Fruit fly (Drosophila melanogaster) whole organism, embryonic: Measurements from ENCODE around the gene CG8993.

Experiments
- B-H2 ChIP-seq: fragments of 200-800 bp; sonication (Bioruptor generic); optimal IDR thresholded peaks from 2 replicates; lab custom pipeline; 2018; ENCODE audit warnings: missing biosample characterization, mild to moderate bottlenecking, missing genetic modification characterization
- CG11696 ChIP-seq: fragments of 200-800 bp; sonication (Bioruptor generic); IDR thresholded peaks from 2 replicates; pipeline ENCODE4 v1.3.6; 2022; ENCODE audit warnings: missing biosample characterization, missing genetic modification characterization
- CG14710 ChIP-seq: fragments of 200-800 bp; sonication (Bioruptor generic); optimal IDR thresholded peaks from 3 replicates; lab custom pipeline; 2019; ENCODE audit warnings: missing biosample characterization, mild to moderate bottlenecking, missing genetic modification characterization, moderate library complexity
- CG15269 ChIP-seq: fragments of 200-800 bp; sonication (Bioruptor generic); optimal IDR thresholded peaks from 2 replicates; lab custom pipeline; 2018; ENCODE audit warnings: missing biosample characterization, mild to moderate bottlenecking, missing genetic modification characterization, moderate library complexity
- CG1603 ChIP-seq: fragments of 200-800 bp; sonication (Bioruptor generic); optimal IDR thresholded peaks from 2 replicates; lab custom pipeline; 2019; ENCODE audit warnings: missing biosample characterization, mild to moderate bottlenecking, missing genetic modification characterization, moderate library complexity
- CG17912 ChIP-seq: fragments of 200-800 bp; sonication (Bioruptor generic); optimal IDR thresholded peaks from 2 replicates; lab custom pipeline; 2018; ENCODE audit warnings: missing biosample characterization, mild to moderate bottlenecking, missing genetic modification characterization
- CG2116 ChIP-seq: fragments of 200-800 bp; sonication (Bioruptor generic); optimal IDR thresholded peaks from 3 replicates; lab custom pipeline; 2018; ENCODE audit warnings: missing biosample characterization, mild to moderate bottlenecking, missing genetic modification characterization
- CG6689 ChIP-seq: fragments of 200-800 bp; sonication (Bioruptor generic); IDR thresholded peaks from 2 replicates; pipeline ENCODE4 v1.3.6; 2022; ENCODE audit warnings: missing biosample characterization, missing genetic modification characterization
- CG6791 ChIP-seq: fragments of 200-800 bp; sonication (Bioruptor generic); IDR thresholded peaks from 3 replicates; pipeline ENCODE4 v1.3.6; 2022; ENCODE audit warnings: missing biosample characterization, missing genetic modification characterization; ENCODE audit not compliant: partially characterized antibody
- CG7786 ChIP-seq: fragments of 200-800 bp; sonication (Bioruptor generic); optimal IDR thresholded peaks from 2 replicates; lab custom pipeline; 2016; ENCODE audit warnings: missing biosample characterization, missing genetic modification characterization
- CG8388 ChIP-seq: fragments of 200-800 bp; sonication (Bioruptor generic); optimal IDR thresholded peaks from 2 replicates; lab custom pipeline; 2019; ENCODE audit warnings: missing biosample characterization, mild to moderate bottlenecking, missing genetic modification characterization, moderate library complexity
- CG8765 ChIP-seq: fragments of 200-800 bp; sonication (Bioruptor generic); IDR thresholded peaks from 2 replicates; pipeline ENCODE4 v1.3.6; 2022; ENCODE audit warnings: missing biosample characterization, missing genetic modification characterization
- CG9797 ChIP-seq: fragments of 200-800 bp; sonication (Bioruptor generic); optimal IDR thresholded peaks from 3 replicates; lab custom pipeline; 2018; ENCODE audit warnings: missing biosample characterization, mild to moderate bottlenecking, missing genetic modification characterization
- CG9876 ChIP-seq: fragments of 200-800 bp; sonication (Bioruptor generic); optimal IDR thresholded peaks from 2 replicates; lab custom pipeline; 2016; ENCODE audit warnings: missing biosample characterization, missing genetic modification characterization
- CHES-1-like ChIP-seq: fragments of 200-800 bp; sonication (Bioruptor generic); optimal IDR thresholded peaks from 2 replicates; lab custom pipeline; 2016; ENCODE audit warnings: missing biosample characterization, missing genetic modification characterization
- Camta ChIP-seq: fragments of 200-800 bp; sonication (Bioruptor generic); optimal IDR thresholded peaks from 2 replicates; lab custom pipeline; 2016; ENCODE audit warnings: missing biosample characterization, missing genetic modification characterization
- CoRest ChIP-seq: fragments of 200-800 bp; sonication (Bioruptor generic); optimal IDR thresholded peaks from 3 replicates; lab custom pipeline; 2018; ENCODE audit warnings: missing biosample characterization, mild to moderate bottlenecking, missing genetic modification characterization, moderate library complexity
- Dad ChIP-seq: fragments of 200-800 bp; sonication (Bioruptor generic); optimal IDR thresholded peaks from 3 replicates; lab custom pipeline; 2016; ENCODE audit warnings: missing biosample characterization, missing genetic modification characterization
- Dbx ChIP-seq: fragments of 200-800 bp; sonication (Bioruptor generic); IDR thresholded peaks from 3 replicates; pipeline ENCODE4 v1.3.6; 2022; ENCODE audit warnings: missing biosample characterization, missing genetic modification characterization
- Dp ChIP-seq: fragments of 200-800 bp; sonication (Bioruptor generic); optimal IDR thresholded peaks from 2 replicates; lab custom pipeline; 2018; ENCODE audit warnings: missing biosample characterization, mild to moderate bottlenecking, missing genetic modification characterization, moderate library complexity
- E2f2 ChIP-seq: fragments of 200-800 bp; sonication (Bioruptor generic); IDR thresholded peaks from 2 replicates; pipeline ENCODE4 v1.3.6; 2022; ENCODE audit warnings: missing biosample characterization, missing genetic modification characterization
- Hey ChIP-seq: fragments of 200-800 bp; sonication (Bioruptor generic); optimal IDR thresholded peaks from 3 replicates; lab custom pipeline; 2018; ENCODE audit warnings: missing biosample characterization, mild to moderate bottlenecking, missing genetic modification characterization
- Mad ChIP-seq: fragments of 200-800 bp; sonication (Bioruptor generic); optimal IDR thresholded peaks from 2 replicates; lab custom pipeline; 2016; ENCODE audit warnings: missing biosample characterization, missing genetic modification characterization
- Med ChIP-seq: fragments of 200-800 bp; sonication (Bioruptor generic); peaks from one replicate; lab custom pipeline; 2016; ENCODE audit warnings: missing biosample characterization, missing genetic modification characterization, mild to moderate bottlenecking, inconsistent platforms, moderate library complexity
- Nf-YB ChIP-seq: fragments of 200-800 bp; sonication (Bioruptor generic); optimal IDR thresholded peaks from 3 replicates; lab custom pipeline; 2019; ENCODE audit warnings: missing biosample characterization, mild to moderate bottlenecking, missing genetic modification characterization, moderate library complexity
- Oli ChIP-seq: fragments of 200-800 bp; sonication (Bioruptor generic); optimal IDR thresholded peaks from 2 replicates; lab custom pipeline; 2018; ENCODE audit warnings: missing biosample characterization, mild to moderate bottlenecking, missing genetic modification characterization, moderate library complexity
- Opbp ChIP-seq: fragments of 200-800 bp; sonication (Bioruptor generic); IDR thresholded peaks from 3 replicates; pipeline ENCODE4 v1.3.6; 2022; ENCODE audit warnings: missing biosample characterization, missing genetic modification characterization; ENCODE audit not compliant: partially characterized antibody
- Poxn ChIP-seq: fragments of 200-800 bp; sonication (Bioruptor generic); IDR thresholded peaks from 2 replicates; pipeline ENCODE4 v1.3.6; 2022; ENCODE audit warnings: missing biosample characterization, missing genetic modification characterization
- YL-1 ChIP-seq: fragments of 200-800 bp; sonication (Bioruptor generic); optimal IDR thresholded peaks from 3 replicates; lab custom pipeline; 2017; ENCODE audit warnings: missing biosample characterization, mild to moderate bottlenecking, missing genetic modification characterization
- cg ChIP-seq: fragments of 200-800 bp; sonication (Bioruptor generic); optimal IDR thresholded peaks from 3 replicates; lab custom pipeline; 2019; ENCODE audit warnings: missing biosample characterization, mild to moderate bottlenecking, missing genetic modification characterization, moderate library complexity
- chn ChIP-seq: fragments of 200-800 bp; sonication (Bioruptor generic); optimal IDR thresholded peaks from 2 replicates; lab custom pipeline; 2016; ENCODE audit warnings: missing biosample characterization, missing genetic modification characterization
- dm ChIP-seq: fragments of 200-800 bp; sonication (Bioruptor generic); optimal IDR thresholded peaks from 3 replicates; lab custom pipeline; 2016; ENCODE audit warnings: missing biosample characterization, missing genetic modification characterization
- fru ChIP-seq: fragments of >200 bp; optimal IDR thresholded peaks from 2 replicates; lab custom pipeline; 2017
- hbn ChIP-seq: fragments of 200-800 bp; sonication (Bioruptor generic); IDR thresholded peaks from 2 replicates; pipeline ENCODE4 v1.3.6; 2022; ENCODE audit warnings: missing biosample characterization, missing genetic modification characterization; ENCODE audit not compliant: partially characterized antibody
- ken ChIP-seq: fragments of 200-800 bp; sonication (Bioruptor generic); IDR thresholded peaks from 3 replicates; pipeline ENCODE4 v1.3.6; 2022; ENCODE audit warnings: missing biosample characterization, missing genetic modification characterization
- lilli ChIP-seq: fragments of 200-800 bp; sonication (Bioruptor generic); optimal IDR thresholded peaks from 3 replicates; lab custom pipeline; 2016; ENCODE audit warnings: missing biosample characterization, missing genetic modification characterization
- lov ChIP-seq, 2 experiments: fragments of 200-800 bp in 1 of 2; fragments of >200 bp in 1 of 2; sonication (Bioruptor generic) in 1 of 2; IDR thresholded peaks in 1 of 2; optimal IDR thresholded peaks in 1 of 2; 2 replicates in 1 of 2; 3 replicates in 1 of 2; pipeline versions ENCODE4 v1.3.6 to Lab custom; 2017 to 2022; ENCODE audit warnings: missing biosample characterization in 1 of 2, missing genetic modification characterization in 1 of 2
- mam ChIP-seq: fragments of 200-800 bp; sonication (Bioruptor generic); optimal IDR thresholded peaks from 3 replicates; lab custom pipeline; 2016; ENCODE audit warnings: missing biosample characterization, missing genetic modification characterization
- oc ChIP-seq: fragments of 200-800 bp; sonication (Bioruptor generic); optimal IDR thresholded peaks from 2 replicates; lab custom pipeline; 2018; ENCODE audit warnings: missing biosample characterization, mild to moderate bottlenecking, missing genetic modification characterization, moderate library complexity
- org-1 ChIP-seq: fragments of 200-800 bp; sonication (Bioruptor generic); optimal IDR thresholded peaks from 2 replicates; lab custom pipeline; 2017; ENCODE audit warnings: missing biosample characterization, missing genetic modification characterization
- phol ChIP-seq: fragments of 200-800 bp; sonication (Bioruptor generic); optimal IDR thresholded peaks from 3 replicates; lab custom pipeline; 2018; ENCODE audit warnings: missing biosample characterization, mild to moderate bottlenecking, missing genetic modification characterization, moderate library complexity
- pita ChIP-seq: fragments of 200-800 bp; sonication (Bioruptor generic); optimal IDR thresholded peaks from 2 replicates; lab custom pipeline; 2017; ENCODE audit warnings: missing biosample characterization, mild to moderate bottlenecking, missing genetic modification characterization
- repo ChIP-seq: fragments of 200-800 bp; sonication (Bioruptor generic); optimal IDR thresholded peaks from 2 replicates; lab custom pipeline; 2016; ENCODE audit warnings: missing biosample characterization, missing genetic modification characterization
- sim ChIP-seq: fragments of 200-800 bp; sonication (Bioruptor generic); IDR thresholded peaks from 2 replicates; pipeline ENCODE4 v1.3.6; 2022; ENCODE audit warnings: missing biosample characterization, missing genetic modification characterization
- sisA ChIP-seq: fragments of 200-800 bp; sonication (Bioruptor generic); IDR thresholded peaks from 2 replicates; pipeline ENCODE4 v1.3.6; 2022; ENCODE audit warnings: missing biosample characterization, missing genetic modification characterization
- slou ChIP-seq: fragments of 200-800 bp; sonication (Bioruptor generic); optimal IDR thresholded peaks from 3 replicates; lab custom pipeline; 2016; ENCODE audit warnings: missing biosample characterization, missing genetic modification characterization
- sob ChIP-seq: fragments of 200-800 bp; sonication (Bioruptor generic); IDR thresholded peaks from 2 replicates; pipeline ENCODE4 v1.3.6; 2022; ENCODE audit warnings: missing biosample characterization, missing genetic modification characterization
- stwl ChIP-seq: fragments of 200-800 bp; sonication (Bioruptor generic); optimal IDR thresholded peaks from 3 replicates; lab custom pipeline; 2018; ENCODE audit warnings: missing biosample characterization, mild to moderate bottlenecking, missing genetic modification characterization, moderate library complexity
- tll ChIP-seq, 2 experiments: fragments of 200-800 bp in 1 of 2; fragments of >200 bp in 1 of 2; sonication (Bioruptor generic) in 1 of 2; optimal IDR thresholded peaks; 2 replicates each; lab custom pipeline; 2017 to 2019; ENCODE audit warnings: missing biosample characterization in 2 of 2, missing genetic modification characterization in 2 of 2, mild to moderate bottlenecking in 1 of 2, moderate library complexity in 1 of 2
- ttk ChIP-seq: fragments of 200-800 bp; sonication (Bioruptor generic); IDR thresholded peaks from 2 replicates; pipeline ENCODE4 v2.1.2; 2022; ENCODE audit warnings: missing biosample characterization, missing genetic modification characterization

Gene CG8993

DNA sequence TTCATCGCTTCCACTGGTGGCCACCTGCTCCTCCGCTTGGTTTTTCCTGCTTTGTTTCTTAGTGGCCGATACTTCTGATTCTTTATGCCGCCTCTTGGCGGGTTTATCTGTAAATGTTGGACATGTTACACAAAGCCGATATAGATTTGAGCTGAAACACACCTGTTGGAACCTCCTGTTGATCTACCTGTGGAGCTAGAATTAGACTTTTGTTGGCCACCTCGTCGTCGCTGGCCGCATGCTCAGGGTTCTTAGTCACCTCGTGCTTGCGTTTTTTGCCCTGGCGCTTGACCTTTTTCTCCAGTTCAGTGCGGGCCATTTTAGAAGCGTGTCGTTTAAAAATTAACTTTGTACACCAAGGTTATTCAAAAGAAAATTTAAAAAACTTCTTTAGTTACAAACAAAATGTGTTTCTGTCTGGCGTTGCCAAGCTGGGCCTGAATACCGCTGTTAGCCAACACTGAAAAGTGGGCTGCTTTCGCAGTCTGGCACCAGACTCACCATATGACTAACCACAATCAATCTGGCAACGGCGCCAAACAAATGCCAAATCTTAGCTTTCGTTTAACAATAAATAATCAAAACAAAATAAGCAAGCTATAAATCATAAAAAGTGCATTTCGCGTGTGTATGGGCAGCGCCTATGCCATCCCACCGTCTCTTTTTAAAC lies 5.2 kb downstream of the CG8993 start, which contains the start of the genes CG15877 and Svil (continued):
- TF ChIP-seq CG7786 (GFP tag; lab: Kevin White, UChicago), result no peak
- peak; percentile 0 for TF ChIP-seq CHES-1-like (GFP tag; lab: Kevin White, UChicago)
- no peak for TF ChIP-seq Nf-YB (GFP tag; lab: Kevin White, UChicago)
- TF ChIP-seq hbn (GFP tag; lab: Robert Waterston, UW), result no peak
- TF ChIP-seq Oli (tag; lab: Kevin White, UChicago), result no peak
- no peak for TF ChIP-seq CG8388 (GFP tag; lab: Kevin White, UChicago)
- TF ChIP-seq ttk (GFP tag; lab: Robert Waterston, UW), result no peak
- TF ChIP-seq sob (GFP tag; lab: Robert Waterston, UW), result peak; percentile 51
- peak; percentile 31 for TF ChIP-seq repo (GFP tag; lab: Kevin White, UChicago)
- TF ChIP-seq phol (tag; lab: Kevin White, UChicago), result peak; percentile 24
- TF ChIP-seq CG9876 (GFP tag; lab: Kevin White, UChicago), result no peak
- no peak for TF ChIP-seq Poxn (GFP tag; lab: Robert Waterston, UW)
- peak; percentile 83 for TF ChIP-seq CG14710
- peak; percentile 54 for TF ChIP-seq mam (GFP tag; lab: Kevin White, UChicago)
- no peak for TF ChIP-seq tll (GFP tag; optimal IDR thresholded peaks at IDR 0.05; lab: Kevin White, UChicago)
- no peak for TF ChIP-seq Hey (tag; lab: Kevin White, UChicago)
- TF ChIP-seq Opbp (GFP tag; lab: Robert Waterston, UW), result peak; percentile 59; the same call in 2 of the 3 replicates
- TF ChIP-seq pita, result no peak
- TF ChIP-seq CG15269 (tag; lab: Kevin White, UChicago), result no peak
- TF ChIP-seq CG9797 (GFP tag; lab: Kevin White, UChicago), result peak; percentile 7
- peak; percentile 80 for TF ChIP-seq dm (GFP tag; lab: Kevin White, UChicago)
- TF ChIP-seq CG6791 (GFP tag; lab: Robert Waterston, UW), result peak; percentile 71
- TF ChIP-seq sisA (GFP tag; lab: Robert Waterston, UW), result no peak
- TF ChIP-seq CG2116 (GFP tag; lab: Kevin White, UChicago), result peak; percentile 43
- peak; percentile 72 for TF ChIP-seq CG1603 (tag; lab: Kevin White, UChicago)
- TF ChIP-seq CG8765 (GFP tag; lab: Robert Waterston, UW), result no peak
- 0 out of 3 replicates have a peak, but pooled peaks have one; percentile 9 for TF ChIP-seq ken (GFP tag; lab: Robert Waterston, UW)
- TF ChIP-seq Med (GFP tag; lab: Kevin White, UChicago), result peak; percentile 92
- peak; percentile 45 for TF ChIP-seq chn (GFP tag; lab: Kevin White, UChicago)
- 0 out of 3 replicates have a peak, but pooled peaks have one; percentile 31 for TF ChIP-seq Dbx (GFP tag; lab: Robert Waterston, UW)
- TF ChIP-seq sim, result no peak
- no peak for TF ChIP-seq fru (lab: Kevin White, UChicago)
- no peak for TF ChIP-seq oc (tag; lab: Kevin White, UChicago)
- TF ChIP-seq stwl, result peak; percentile 78
- TF ChIP-seq Camta (GFP tag; lab: Kevin White, UChicago), result no peak
- no peak for TF ChIP-seq slou (GFP tag; lab: Kevin White, UChicago)
- no peak for TF ChIP-seq org-1 (GFP tag; lab: Kevin White, UChicago)
- TF ChIP-seq E2f2, result peak; percentile 78
- TF ChIP-seq CG11696 (GFP tag; lab: Robert Waterston, UW), result no peak
- no peak for TF ChIP-seq cg
- no peak for TF ChIP-seq CoRest
- TF ChIP-seq YL-1 (GFP tag; lab: Kevin White, UChicago), result peak; percentile 66
- peak; percentile 16 for TF ChIP-seq lilli (GFP tag; lab: Kevin White, UChicago)
- TF ChIP-seq lov (optimal IDR thresholded peaks at IDR 0.05; lab: Kevin White, UChicago), result no peak
- TF ChIP-seq lov (GFP tag; IDR thresholded peaks at IDR 0.05; lab: Robert Waterston, UW), result no peak
- no peak for TF ChIP-seq CG6689 (GFP tag; lab: Robert Waterston, UW)
- no peak for TF ChIP-seq Dad (GFP tag; lab: Kevin White, UChicago)
- peak; percentile 41 for TF ChIP-seq Mad
- peak; percentile 58 for TF ChIP-seq Dp (GFP tag; lab: Kevin White, UChicago)
- TF ChIP-seq CG17912, result no peak
- no peak for TF ChIP-seq B-H2
